Worm (Caenorhabditis elegans): ENCODE data around the gene nhr-247.

nhr-247 gene

ce11 chrV:15339363-15339762 is 16.6 kb downstream of the nhr-247 start, which contains the start of gene clec-228:
Gene clec-228, minus strand, starts transcription at chrV:15339463.
- no peak for TF ChIP-seq pqm-1 (tag; optimal IDR thresholded peaks at IDR 0.05)
- TF ChIP-seq ceh-90 (tag; optimal IDR thresholded peaks at IDR 0.05) = no peak
- no peak for TF ChIP-seq lin-35 (GFP tag; optimal IDR thresholded peaks at IDR 0.05)
- TF ChIP-seq snu-23 (GFP tag; optimal IDR thresholded peaks at IDR 0.05) = no peak
- TF ChIP-seq nhr-85 (tag) = no peak
- no peak for TF ChIP-seq ama-1 (optimal IDR thresholded peaks at IDR 0.05)
- no peak for TF ChIP-seq dsc-1 (tag; optimal IDR thresholded peaks at IDR 0.05)
- TF ChIP-seq C16A3.4 (tag; optimal IDR thresholded peaks at IDR 0.05) = no peak
- TF ChIP-seq grh-1 (GFP tag; IDR thresholded peaks at IDR 0.05) = no peak

- TF ChIP-seq nhr-90 (tag; optimal IDR thresholded peaks at IDR 0.05; ENCODE audit: poor library complexity) (no peak), zip-4 (GFP tag; optimal IDR thresholded peaks at IDR 0.05) (no peak), ceh-82 (tag; optimal IDR thresholded peaks at IDR 0.05) (no peak)
Observed at ce11 chrV:15341404-15341803, 18.6 kb downstream of the nhr-247 start, which contains the start of gene clec-229. Gene clec-229, minus strand, starts transcription at chrV:15341504.

ce11 chrV:15344481-15344880 is 21.7 kb downstream of the nhr-247 start, which contains the start of gene wrt-8:
Gene wrt-8, minus strand, starts transcription at chrV:15344581.
- no peak for TF ChIP-seq nhr-76 (tag; optimal IDR thresholded peaks at IDR 0.05)
- TF ChIP-seq nhr-90 (tag; optimal IDR thresholded peaks at IDR 0.05; ENCODE audit: poor library complexity) = no peak
- no peak for TF ChIP-seq efl-3 (GFP tag; optimal IDR thresholded peaks at IDR 0.05)
- no peak for TF ChIP-seq nhr-71 (tag; optimal IDR thresholded peaks at IDR 0.05)
- no peak for TF ChIP-seq ama-1 (optimal IDR thresholded peaks at IDR 0.05)
- no peak for TF ChIP-seq hpl-2 (GFP tag; optimal IDR thresholded peaks at IDR 0.05)
- TF ChIP-seq vab-15 (tag; optimal IDR thresholded peaks at IDR 0.05) = no peak
- TF ChIP-seq unc-86 (tag; optimal IDR thresholded peaks at IDR 0.05) = no peak
- no peak for TF ChIP-seq isw-1 (GFP tag; IDR thresholded peaks at IDR 0.05)
- no peak for TF ChIP-seq aha-1 (tag; optimal IDR thresholded peaks at IDR 0.05)
- no peak for TF ChIP-seq tbx-2 (tag; optimal IDR thresholded peaks at IDR 0.05)
- TF ChIP-seq fkh-4 (tag; optimal IDR thresholded peaks at IDR 0.05; ENCODE audit: borderline replicate concordance) = no peak
- TF ChIP-seq nhr-237 (tag; optimal IDR thresholded peaks at IDR 0.05) = no peak
- TF ChIP-seq ces-1 (GFP tag; optimal IDR thresholded peaks at IDR 0.05) = no peak

ce11 chrV:15347292-15347691 is 24.5 kb downstream of the nhr-247 start, which contains the start of gene C29F3.3:
Gene C29F3.3, minus strand, starts transcription at chrV:15347392.
- no peak for TF ChIP-seq mdl-1 (tag; optimal IDR thresholded peaks at IDR 0.05)

ce11 chrV:15349044-15349443 is 26.3 kb downstream of the nhr-247 start, which contains the start of gene clec-230:
Gene clec-230, minus strand, starts transcription at chrV:15349144.
- TF ChIP-seq grh-1 (GFP tag; IDR thresholded peaks at IDR 0.05) = no peak
- no peak for TF ChIP-seq lir-3 (tag; optimal IDR thresholded peaks at IDR 0.05; ENCODE audit: poor library complexity)
- no peak for TF ChIP-seq lin-13 (GFP tag; optimal IDR thresholded peaks at IDR 0.05)
- TF ChIP-seq nhr-71 (tag; optimal IDR thresholded peaks at IDR 0.05) = no peak
- no peak for TF ChIP-seq fkh-8 (tag; optimal IDR thresholded peaks at IDR 0.05)
- no peak for TF ChIP-seq zip-4 (GFP tag; optimal IDR thresholded peaks at IDR 0.05)
- no peak for TF ChIP-seq fos-1 (tag; optimal IDR thresholded peaks at IDR 0.05)
- TF ChIP-seq mep-1 (tag; optimal IDR thresholded peaks at IDR 0.05) = no peak
- TF ChIP-seq fkh-4 (tag; optimal IDR thresholded peaks at IDR 0.05; ENCODE audit: borderline replicate concordance) = no peak
- TF ChIP-seq hlh-17 (GFP tag; optimal IDR thresholded peaks at IDR 0.05; ENCODE audit: borderline replicate concordance) = no peak
- no peak for TF ChIP-seq sox-4 (tag; optimal IDR thresholded peaks at IDR 0.05)
- no peak for TF ChIP-seq pax-3 (tag; optimal IDR thresholded peaks at IDR 0.05)
- no peak for TF ChIP-seq xbp-1 (tag; optimal IDR thresholded peaks at IDR 0.05)
- TF ChIP-seq fkh-10 (GFP tag; optimal IDR thresholded peaks at IDR 0.05) = no peak

All from whole organism, L1 larva.